Worm (Caenorhabditis elegans): ENCODE data around the gene atg-4.2.

Gene atg-4.2

DNA sequence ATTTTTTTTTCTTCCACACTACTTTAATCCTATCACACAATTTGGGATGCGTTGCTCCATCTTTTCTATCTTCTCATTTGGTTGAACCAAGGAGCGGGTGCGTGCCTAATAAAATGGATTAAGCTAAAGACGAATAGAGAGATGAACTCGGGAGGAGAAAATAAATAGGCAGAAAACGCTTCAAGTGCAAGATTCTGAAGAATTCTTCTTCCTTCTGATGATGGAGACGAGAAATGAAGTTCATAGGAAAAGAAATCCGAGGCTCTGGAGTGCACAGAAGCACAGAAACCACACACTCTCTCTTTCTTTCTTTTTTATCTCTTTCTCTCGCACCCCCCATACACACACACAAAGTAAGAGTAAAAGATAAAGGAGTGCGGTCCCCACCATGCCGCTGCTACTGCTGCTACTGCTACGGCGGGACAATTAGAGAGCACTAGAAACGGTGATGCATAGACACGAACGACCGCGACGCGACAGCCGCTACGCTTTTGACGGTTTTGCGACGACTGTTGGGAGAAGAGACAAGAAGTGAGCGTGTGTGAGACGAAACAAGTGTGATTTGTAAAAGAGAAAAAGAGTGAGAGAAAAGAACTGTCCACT is 24.3 kb downstream of the atg-4.2 start:
- TF ChIP-seq nhr-2 (tag; optimal IDR thresholded peaks at IDR 0.05) (peak; percentile 1), nhr-28 (tag; optimal IDR thresholded peaks at IDR 0.05) (no peak), flh-1 (GFP tag; optimal IDR thresholded peaks at IDR 0.05) (no peak), mab-5 (tag; optimal IDR thresholded peaks at IDR 0.05) (no peak), sem-2 (GFP tag; optimal IDR thresholded peaks at IDR 0.05) (no peak), ces-1 (GFP tag; optimal IDR thresholded peaks at IDR 0.05) (peak; percentile 99), nhr-76 (tag; optimal IDR thresholded peaks at IDR 0.05) (no peak), ceh-39 (tag; optimal IDR thresholded peaks at IDR 0.05) (peak; percentile 46), lsy-2 (tag; optimal IDR thresholded peaks at IDR 0.05) (peak; percentile 23), hlh-1 (tag; optimal IDR thresholded peaks at IDR 0.05) (peak; percentile 73), mep-1 (tag; optimal IDR thresholded peaks at IDR 0.05) (peak; percentile 67), lin-32 (GFP tag; optimal IDR thresholded peaks at IDR 0.05) (no peak), zip-8 (tag; optimal IDR thresholded peaks at IDR 0.05) (no peak), ceh-83 (GFP tag; optimal IDR thresholded peaks at IDR 0.05) (no peak), pha-4 (tag; optimal IDR thresholded peaks at IDR 0.05) (peak; percentile 49), nhr-12 (tag; optimal IDR thresholded peaks at IDR 0.05) (no peak), drap-1 (GFP tag; optimal IDR thresholded peaks at IDR 0.05) (peak; percentile 44), bed-3 (GFP tag; optimal IDR thresholded peaks at IDR 0.05) (no peak), ceh-43 (GFP tag; optimal IDR thresholded peaks at IDR 0.05) (peak; percentile 18), ztf-11 (tag; optimal IDR thresholded peaks at IDR 0.05) (no peak), elt-1 (tag; optimal IDR thresholded peaks at IDR 0.05; ENCODE audit: borderline replicate concordance, insufficient read depth) (no peak), cnd-1 (tag; optimal IDR thresholded peaks at IDR 0.05) (peak; percentile 72), M03D4.4 (tag; optimal IDR thresholded peaks at IDR 0.05) (peak; percentile 64), sptf-1 (tag; optimal IDR thresholded peaks at IDR 0.05) (peak; percentile 28), mls-2 (tag; optimal IDR thresholded peaks at IDR 0.05) (peak; percentile 60), lin-13 (tag; optimal IDR thresholded peaks at IDR 0.05) (no peak), unc-39 (tag; optimal IDR thresholded peaks at IDR 0.05) (no peak), nhr-237 (tag; optimal IDR thresholded peaks at IDR 0.05) (peak; percentile 70), blmp-1 (tag; optimal IDR thresholded peaks at IDR 0.05) (peak; percentile 36), unc-62 (GFP tag; optimal IDR thresholded peaks at IDR 0.05) (peak; percentile 81), ham-2 (GFP tag; optimal IDR thresholded peaks at IDR 0.05) (peak; percentile 97), snpc-4 (tag; optimal IDR thresholded peaks at IDR 0.05) (no peak), elt-3 (tag; optimal IDR thresholded peaks at IDR 0.05) (no peak), unc-120 (tag; optimal IDR thresholded peaks at IDR 0.05; ENCODE audit: poor library complexity, severe bottlenecking) (peak; percentile 88), tbx-8 (GFP tag; optimal IDR thresholded peaks at IDR 0.05) (peak; percentile 39)

DNA sequence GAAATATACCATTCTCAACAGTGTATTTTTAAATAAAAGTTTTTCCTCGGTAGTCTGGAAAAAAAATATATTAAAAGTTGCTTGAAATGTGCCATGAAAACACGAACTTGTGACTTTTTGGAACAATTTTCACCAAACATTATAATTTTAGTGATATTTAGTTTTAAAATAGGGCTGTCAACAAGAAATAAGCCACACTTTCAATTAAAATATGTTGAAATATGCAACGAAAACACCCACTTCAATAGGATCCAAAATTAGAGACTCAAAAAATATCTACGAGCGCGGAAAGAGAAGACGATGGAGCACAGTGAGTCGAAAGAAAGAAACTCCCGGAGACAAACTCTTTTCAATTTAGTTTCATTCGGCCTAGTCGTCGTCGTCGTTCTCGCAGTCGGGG is 25.7 kb downstream of the atg-4.2 start, which contains the start of gene ZK792.12:
ZK792.12 (plus strand) TSS at position 301 of the 400 bp plus-strand sequence.
- TF ChIP-seq hlh-1 (tag; optimal IDR thresholded peaks at IDR 0.05) = no peak
- no peak for TF ChIP-seq ceh-43 (GFP tag; optimal IDR thresholded peaks at IDR 0.05)
- no peak for TF ChIP-seq drap-1 (GFP tag; optimal IDR thresholded peaks at IDR 0.05)
- TF ChIP-seq nhr-76 (tag; optimal IDR thresholded peaks at IDR 0.05) = no peak
- no peak for TF ChIP-seq flh-1 (GFP tag; optimal IDR thresholded peaks at IDR 0.05)
- TF ChIP-seq cnd-1 (tag; optimal IDR thresholded peaks at IDR 0.05) = no peak
- TF ChIP-seq ztf-11 (tag; optimal IDR thresholded peaks at IDR 0.05) = no peak
- no peak for TF ChIP-seq lsy-2 (tag; optimal IDR thresholded peaks at IDR 0.05)
- TF ChIP-seq mls-2 (tag; optimal IDR thresholded peaks at IDR 0.05) = no peak
- TF ChIP-seq lin-32 (GFP tag; optimal IDR thresholded peaks at IDR 0.05) = no peak
- no peak for TF ChIP-seq snpc-4 (tag; optimal IDR thresholded peaks at IDR 0.05)
- TF ChIP-seq elt-1 (tag; optimal IDR thresholded peaks at IDR 0.05; ENCODE audit: borderline replicate concordance, insufficient read depth) = no peak

DNA sequence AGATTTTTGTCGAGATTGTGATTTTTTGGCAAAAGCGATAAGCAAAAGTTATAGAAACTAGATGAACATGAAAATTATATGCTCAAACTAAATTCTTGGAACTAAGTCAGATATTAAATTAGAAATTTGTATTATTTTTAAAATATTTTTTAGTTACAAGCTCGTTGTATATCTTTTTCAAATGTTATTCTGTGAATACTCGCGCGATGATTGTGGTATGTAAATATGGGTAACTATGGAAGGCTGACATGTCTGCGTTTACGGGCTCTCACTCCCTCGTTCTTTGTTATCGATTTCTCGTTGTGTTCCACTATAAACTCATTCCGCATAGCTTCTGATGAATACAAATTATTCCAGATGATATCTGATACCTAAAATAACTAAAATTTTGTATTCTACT is 26.3 kb downstream of the atg-4.2 start, which contains the start of gene ZK792.7:
ZK792.7 (plus strand) TSS at position 301 of the 400 bp plus-strand sequence.
- TF ChIP-seq flh-1 (GFP tag; optimal IDR thresholded peaks at IDR 0.05) (no peak), ces-1 (GFP tag; optimal IDR thresholded peaks at IDR 0.05) (peak; percentile 44), pha-4 (tag; optimal IDR thresholded peaks at IDR 0.05) (peak; percentile 55), ceh-43 (GFP tag; optimal IDR thresholded peaks at IDR 0.05) (no peak)

All from whole organism, mixed stage, embryonic.